Worm (Caenorhabditis elegans): ENCODE measurements around the gene ift-81.

ift-81 gene

DNA sequence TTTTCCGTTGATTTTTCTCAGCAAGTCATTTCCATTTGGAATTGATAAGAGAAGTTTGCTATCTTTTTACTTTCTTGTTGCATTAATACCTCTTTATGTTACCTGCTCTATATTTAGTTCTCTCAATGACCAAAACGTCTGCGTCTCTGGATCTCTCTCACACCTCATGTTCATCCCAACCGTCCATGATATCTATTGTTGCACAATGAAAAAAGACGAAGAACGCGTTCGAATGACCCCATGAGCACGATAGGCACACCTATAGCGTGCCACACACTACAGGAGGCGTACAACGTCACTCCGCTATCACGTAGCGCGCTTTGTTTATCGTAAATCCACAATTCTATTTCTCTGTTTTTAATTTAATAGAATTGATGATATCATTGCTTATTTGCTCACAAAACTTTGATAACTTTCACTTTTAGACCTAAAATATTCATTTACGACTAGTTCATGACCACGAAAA, 19.2 kb upstream of the ift-81 start, which contains the start of gene Y34B4A.2:
Y34B4A.2 (plus strand) TSS at position 328 of the 466 bp plus-strand sequence.
- TF ChIP-seq nhr-111 (GFP tag; optimal IDR thresholded peaks at IDR 0.05) (no peak), jun-1 (tag; optimal IDR thresholded peaks at IDR 0.05) (no peak), daf-16 (GFP tag; optimal IDR thresholded peaks at IDR 0.05) (no peak), daf-16 (tag; optimal IDR thresholded peaks at IDR 0.05) (peak; percentile 86), php-3 (GFP tag; IDR thresholded peaks at IDR 0.05) (peak; percentile 53; the same call in 1 of the 2 replicates), mdt-29 (GFP tag; IDR thresholded peaks at IDR 0.05) (no peak), dmd-6 (GFP tag; IDR thresholded peaks at IDR 0.05) (peak; percentile 60), daf-19 (GFP tag; conservative IDR thresholded peaks at IDR 0.05) (no peak), Y105C5A.15 (GFP tag; IDR thresholded peaks at IDR 0.05) (no peak), lin-13 (GFP tag; optimal IDR thresholded peaks at IDR 0.05) (no peak), skn-1 (tag; optimal IDR thresholded peaks at IDR 0.05) (no peak), zip-11 (GFP tag; IDR thresholded peaks at IDR 0.05) (no peak), ctbp-1 (GFP tag; IDR thresholded peaks at IDR 0.05) (0 out of 2 replicates have a peak, but pooled peaks have one; percentile 20), ztf-7 (tag; optimal IDR thresholded peaks at IDR 0.05) (no peak), spr-1 (tag; optimal IDR thresholded peaks at IDR 0.05) (no peak), T26A8.4 (GFP tag; IDR thresholded peaks at IDR 0.05) (0 out of 2 replicates have a peak, but pooled peaks have one; percentile 32), egl-27 (tag; optimal IDR thresholded peaks at IDR 0.05) (no peak), zag-1 (tag; optimal IDR thresholded peaks at IDR 0.05) (no peak), duxl-1 (tag; optimal IDR thresholded peaks at IDR 0.05; ENCODE audit: poor library complexity) (peak; percentile 2), Y5F2A.4 (GFP tag; optimal IDR thresholded peaks at IDR 0.05) (no peak), mep-1 (tag; optimal IDR thresholded peaks at IDR 0.05) (peak; percentile 51), hlh-11 (tag; optimal IDR thresholded peaks at IDR 0.05) (peak; percentile 76), T20F7.1 (GFP tag; optimal IDR thresholded peaks at IDR 0.05) (peak; percentile 96), nhr-48 (tag; optimal IDR thresholded peaks at IDR 0.05) (peak; percentile 1), mxl-3 (GFP tag; optimal IDR thresholded peaks at IDR 0.05) (no peak), hlh-30 (tag; optimal IDR thresholded peaks at IDR 0.05; ENCODE audit: insufficient read depth) (peak; percentile 71), nhr-76 (tag; optimal IDR thresholded peaks at IDR 0.05) (no peak), Y75B8A.6 (GFP tag; IDR thresholded peaks at IDR 0.05) (no peak), dve-1 (tag; optimal IDR thresholded peaks at IDR 0.05; ENCODE audit: insufficient read depth) (peak; percentile 81), pqm-1 (tag; optimal IDR thresholded peaks at IDR 0.05) (peak; percentile 15), R02D3.7 (tag; optimal IDR thresholded peaks at IDR 0.05) (peak; percentile 36), spr-3 (GFP tag; optimal IDR thresholded peaks at IDR 0.05) (no peak), fos-1 (tag; optimal IDR thresholded peaks at IDR 0.05) (no peak), ama-1 (optimal IDR thresholded peaks at IDR 0.05) (no peak), egl-43 (GFP tag; IDR thresholded peaks at IDR 0.05) (no peak), ceh-62 (tag; optimal IDR thresholded peaks at IDR 0.05) (no peak), nhr-28 (tag; optimal IDR thresholded peaks at IDR 0.05) (peak; percentile 96), tag-97 (GFP tag; IDR thresholded peaks at IDR 0.05) (no peak), lir-3 (tag; optimal IDR thresholded peaks at IDR 0.05) (no peak), tra-1 (GFP tag; IDR thresholded peaks at IDR 0.05) (no peak), vab-7 (GFP tag; IDR thresholded peaks at IDR 0.05) (no peak), nhr-102 (tag; optimal IDR thresholded peaks at IDR 0.05) (peak; percentile 34), nhr-237 (tag; optimal IDR thresholded peaks at IDR 0.05) (no peak), nhr-6 (tag; optimal IDR thresholded peaks at IDR 0.05) (peak; percentile 11), nhr-77 (tag; optimal IDR thresholded peaks at IDR 0.05) (peak; percentile 22), nhr-10 (tag; optimal IDR thresholded peaks at IDR 0.05) (no peak), unc-62 (GFP tag; optimal IDR thresholded peaks at IDR 0.05 in 1 of 2) (peak in 1 of 2 experiments; percentile 96), unc-62 (tag; optimal IDR thresholded peaks at IDR 0.05) (no peak), aha-1 (tag) (peak; percentile 27), mes-2 (tag; optimal IDR thresholded peaks at IDR 0.05; ENCODE audit: poor library complexity, severe bottlenecking) (peak; percentile 53), dpl-1 (GFP tag; optimal IDR thresholded peaks at IDR 0.05) (peak; percentile 34)

Data from whole organism, L4 larva.